Worm (Caenorhabditis elegans) whole organism, mixed stage, embryonic: Measurements from ENCODE around the gene srw-16.

Experiments used
- mab-5 ChIP-seq: fragments of 150-350 bp; optimal IDR thresholded peaks from 2 replicates; lab custom pipeline; 2014; ENCODE audit warnings: missing biosample characterization, missing genetic modification characterization
- mep-1 ChIP-seq: fragments of 150-350 bp; optimal IDR thresholded peaks from 2 replicates; lab custom pipeline; 2017; ENCODE audit warnings: missing biosample characterization, missing genetic modification reagents, missing genetic modification characterization, inconsistent platforms

DNA sequence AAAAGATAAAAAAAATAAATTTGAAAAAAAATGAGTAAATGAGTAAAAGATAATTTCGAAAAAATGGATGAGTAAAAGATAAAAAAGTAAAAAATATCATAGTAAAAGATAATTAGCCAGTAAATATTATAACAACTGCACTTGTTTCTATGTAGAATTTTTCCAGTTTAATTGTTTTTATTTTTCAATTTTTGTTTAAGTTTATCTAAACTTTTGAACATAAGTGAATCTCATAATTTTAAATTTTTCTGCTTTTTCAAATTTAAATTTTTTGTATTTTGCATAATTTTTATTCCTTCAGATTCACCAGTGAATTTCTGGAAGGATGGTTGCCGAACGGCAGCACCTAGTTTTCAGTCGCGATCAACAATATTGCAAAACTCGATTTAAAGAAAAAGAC lies 33.4 kb downstream of the srw-16 start, which contains the start of gene chil-12:
- no peak for TF ChIP-seq mep-1 (tag; lab: Kevin White, UChicago)
- TF ChIP-seq mab-5 (tag; lab: Kevin White, UChicago), result no peak
